Worm (Caenorhabditis elegans) whole organism, late embryonic: ENCODE measurements around the gene ZC449.5.

Experiments used
- C38D4.7 ChIP-seq: fragments of 200-800 bp; sonication (Bioruptor generic); optimal IDR thresholded peaks from 2 replicates; lab custom pipeline; 2018; ENCODE audit warnings: mild to moderate bottlenecking, missing genetic modification characterization, moderate library complexity, missing compliant biosample characterization
- F13H6.1 ChIP-seq: sonication (generic microtip); optimal IDR thresholded peaks from 2 replicates; lab custom pipeline; 2016; ENCODE audit warnings: missing genetic modification characterization, missing compliant biosample characterization
- K02D7.2 ChIP-seq: sonication (generic microtip); optimal IDR thresholded peaks from 2 replicates; lab custom pipeline; 2017; ENCODE audit warnings: mild to moderate bottlenecking, missing genetic modification characterization, missing compliant biosample characterization
- K09A11.1 ChIP-seq: sonication (generic microtip); optimal IDR thresholded peaks from 2 replicates; lab custom pipeline; 2017; ENCODE audit warnings: antibody characterized with exemption, mild to moderate bottlenecking, missing genetic modification characterization, missing compliant biosample characterization; ENCODE audit not compliant: insufficient read depth
- T23F11.4 ChIP-seq: fragments of 200-800 bp; sonication (Bioruptor generic); optimal IDR thresholded peaks from 2 replicates; lab custom pipeline; 2018; ENCODE audit warnings: mild to moderate bottlenecking, missing genetic modification characterization, missing compliant biosample characterization
- Y22D7AL.16 ChIP-seq: sonication (generic microtip); optimal IDR thresholded peaks from 2 replicates; lab custom pipeline; 2016; ENCODE audit warnings: missing genetic modification characterization, missing compliant biosample characterization
- ahr-1 ChIP-seq: sonication (generic microtip); optimal IDR thresholded peaks from 2 replicates; lab custom pipeline; 2016; ENCODE audit warnings: missing genetic modification characterization, missing compliant biosample characterization
- ama-1 ChIP-seq: fragments of 150-350 bp; optimal IDR thresholded peaks from 2 replicates; lab custom pipeline; 2014
- ceh-18 ChIP-seq: sonication (generic microtip); optimal IDR thresholded peaks from 2 replicates; lab custom pipeline; 2016; ENCODE audit warnings: missing genetic modification characterization, missing compliant biosample characterization
- ceh-19 ChIP-seq: fragments of 200-800 bp; sonication (Bioruptor generic); optimal IDR thresholded peaks from 2 replicates; lab custom pipeline; 2018; ENCODE audit warnings: mild to moderate bottlenecking, missing genetic modification characterization, missing compliant biosample characterization
- ceh-22 ChIP-seq: sonication (generic microtip); optimal IDR thresholded peaks from 2 replicates; lab custom pipeline; 2017; ENCODE audit warnings: missing biosample characterization, missing genetic modification characterization
- ceh-24 ChIP-seq: sonication (generic microtip); optimal IDR thresholded peaks from 2 replicates; lab custom pipeline; 2016; ENCODE audit warnings: mild to moderate bottlenecking, missing genetic modification characterization, missing compliant biosample characterization
- ceh-30 ChIP-seq: fragments of 150-350 bp; optimal IDR thresholded peaks from 2 replicates; lab custom pipeline; 2014; ENCODE audit warnings: missing biosample characterization, missing genetic modification characterization
- ceh-31 ChIP-seq: sonication (generic microtip); optimal IDR thresholded peaks from 2 replicates; lab custom pipeline; 2016; ENCODE audit warnings: missing genetic modification characterization, missing compliant biosample characterization
- ceh-34 ChIP-seq: sonication (generic microtip); optimal IDR thresholded peaks from 2 replicates; lab custom pipeline; 2016; ENCODE audit warnings: mild to moderate bottlenecking, missing genetic modification characterization, missing compliant biosample characterization
- ceh-45 ChIP-seq: fragments of 200-800 bp; sonication (Bioruptor generic); IDR thresholded peaks from 2 replicates; pipeline ENCODE4 v1.3.6; 2022; ENCODE audit warnings: missing genetic modification reagents, missing genetic modification characterization, missing compliant biosample characterization
- ceh-9 ChIP-seq: sonication (generic microtip); optimal IDR thresholded peaks from 2 replicates; lab custom pipeline; 2016; ENCODE audit warnings: mild to moderate bottlenecking, missing genetic modification characterization, inconsistent platforms, missing compliant biosample characterization
- che-1 ChIP-seq: sonication (generic microtip); optimal IDR thresholded peaks from 2 replicates; lab custom pipeline; 2016; ENCODE audit warnings: mild to moderate bottlenecking, missing genetic modification characterization, missing compliant biosample characterization
- dmd-4 ChIP-seq: sonication (generic microtip); optimal IDR thresholded peaks from 2 replicates; lab custom pipeline; 2016; ENCODE audit warnings: borderline replicate concordance, missing genetic modification characterization, missing compliant biosample characterization
- eyg-1 ChIP-seq: sonication (generic microtip); optimal IDR thresholded peaks from 2 replicates; lab custom pipeline; 2016; ENCODE audit warnings: missing genotype, missing genetic modification characterization, missing compliant biosample characterization
- fkh-6 ChIP-seq: sonication (generic microtip); optimal IDR thresholded peaks from 2 replicates; lab custom pipeline; 2016; ENCODE audit warnings: missing genetic modification characterization, missing compliant biosample characterization
- gmeb-2 ChIP-seq: sonication (generic microtip); optimal IDR thresholded peaks from 2 replicates; lab custom pipeline; 2016; ENCODE audit warnings: missing genetic modification characterization, inconsistent platforms, missing compliant biosample characterization
- hlh-30 ChIP-seq: sonication (generic microtip); optimal IDR thresholded peaks from 2 replicates; lab custom pipeline; 2017; ENCODE audit warnings: antibody characterized with exemption, missing genetic modification characterization, missing compliant biosample characterization; ENCODE audit not compliant: insufficient read depth
- lim-6 ChIP-seq: sonication (generic microtip); optimal IDR thresholded peaks from 2 replicates; lab custom pipeline; 2016; ENCODE audit warnings: missing genetic modification characterization, missing compliant biosample characterization
- lin-11 ChIP-seq: fragments of 200-800 bp; sonication (Bioruptor generic); optimal IDR thresholded peaks from 2 replicates; lab custom pipeline; 2018; ENCODE audit warnings: mild to moderate bottlenecking, missing genetic modification characterization, missing compliant biosample characterization
- madf-2 ChIP-seq: sonication (generic microtip); optimal IDR thresholded peaks from 2 replicates; lab custom pipeline; 2017; ENCODE audit warnings: missing genetic modification characterization, missing compliant biosample characterization
- mec-3 ChIP-seq: sonication (generic microtip); optimal IDR thresholded peaks from 2 replicates; lab custom pipeline; 2016; ENCODE audit warnings: borderline replicate concordance, missing genetic modification characterization, missing compliant biosample characterization
- nfya-1 ChIP-seq: sonication (generic microtip); optimal IDR thresholded peaks from 2 replicates; lab custom pipeline; 2017; ENCODE audit warnings: missing genetic modification characterization, mild to moderate bottlenecking, missing compliant biosample characterization, antibody characterized with exemption, moderate library complexity
- nhr-11 ChIP-seq: fragments of 150-350 bp; optimal IDR thresholded peaks from 2 replicates; lab custom pipeline; 2014; ENCODE audit warnings: missing biosample characterization, missing genetic modification characterization
- nhr-232 ChIP-seq: sonication (generic microtip); optimal IDR thresholded peaks from 2 replicates; lab custom pipeline; 2016; ENCODE audit warnings: missing genetic modification characterization, missing compliant biosample characterization
- npax-4 ChIP-seq: sonication (generic microtip); optimal IDR thresholded peaks from 2 replicates; lab custom pipeline; 2016; ENCODE audit warnings: missing genetic modification characterization, missing compliant biosample characterization
- odd-2 ChIP-seq: sonication (generic microtip); optimal IDR thresholded peaks from 2 replicates; lab custom pipeline; 2017; ENCODE audit warnings: antibody characterized with exemption, mild to moderate bottlenecking, missing genetic modification characterization, missing compliant biosample characterization
- pag-3 ChIP-seq: sonication (generic microtip); optimal IDR thresholded peaks from 2 replicates; lab custom pipeline; 2016; ENCODE audit warnings: missing compliant biosample characterization, missing genetic modification characterization, borderline replicate concordance
- pax-1 ChIP-seq: fragments of 150-350 bp; optimal IDR thresholded peaks from 2 replicates; lab custom pipeline; 2014; ENCODE audit warnings: missing biosample characterization, missing genetic modification characterization
- pha-2 ChIP-seq: sonication (generic microtip); optimal IDR thresholded peaks from 2 replicates; lab custom pipeline; 2017; ENCODE audit warnings: mild to moderate bottlenecking, missing genetic modification characterization, missing compliant biosample characterization
- pha-4 ChIP-seq: fragments of 150-350 bp; optimal IDR thresholded peaks from 2 replicates; lab custom pipeline; 2018; ENCODE audit warnings: missing biosample characterization, missing genetic modification reagents, missing genetic modification characterization
- sdc-2 ChIP-seq: sonication (generic microtip); optimal IDR thresholded peaks from 2 replicates; lab custom pipeline; 2016; ENCODE audit warnings: missing genotype, missing genetic modification characterization, missing compliant biosample characterization
- sox-4 ChIP-seq: sonication (generic microtip); optimal IDR thresholded peaks from 2 replicates; lab custom pipeline; 2017; ENCODE audit warnings: mild to moderate bottlenecking, missing genetic modification characterization, inconsistent platforms, missing compliant biosample characterization
- unc-3 ChIP-seq, 2 experiments: fragments of 200-800 bp in 1 of 2; sonication (Bioruptor generic) in 1 of 2; sonication (generic microtip) in 1 of 2; conservative IDR thresholded peaks in 1 of 2; optimal IDR thresholded peaks in 1 of 2; 2 replicates each; pipeline versions ENCODE4 v1.3.6 to Lab custom; 2016 to 2022; ENCODE audit warnings: missing compliant biosample characterization in 2 of 2, missing genetic modification characterization in 2 of 2, missing genetic modification reagents in 1 of 2
- unc-42 ChIP-seq: sonication (generic microtip); optimal IDR thresholded peaks from 2 replicates; lab custom pipeline; 2016; ENCODE audit warnings: missing genotype, missing genetic modification characterization, missing compliant biosample characterization
- unc-55 ChIP-seq: sonication (generic microtip); optimal IDR thresholded peaks from 2 replicates; lab custom pipeline; 2017; ENCODE audit warnings: missing biosample characterization, missing genetic modification reagents, missing genetic modification characterization
- unc-86 ChIP-seq: sonication (generic microtip); optimal IDR thresholded peaks from 2 replicates; lab custom pipeline; 2016; ENCODE audit warnings: missing genetic modification characterization, missing compliant biosample characterization
- zip-5 ChIP-seq: sonication (generic microtip); optimal IDR thresholded peaks from 2 replicates; lab custom pipeline; 2016; ENCODE audit warnings: missing genetic modification characterization, missing compliant biosample characterization
- ztf-16 ChIP-seq: sonication (generic microtip); optimal IDR thresholded peaks from 2 replicates; lab custom pipeline; 2017; ENCODE audit warnings: missing genetic modification characterization, missing compliant biosample characterization

The ZC449.5 gene

DNA sequence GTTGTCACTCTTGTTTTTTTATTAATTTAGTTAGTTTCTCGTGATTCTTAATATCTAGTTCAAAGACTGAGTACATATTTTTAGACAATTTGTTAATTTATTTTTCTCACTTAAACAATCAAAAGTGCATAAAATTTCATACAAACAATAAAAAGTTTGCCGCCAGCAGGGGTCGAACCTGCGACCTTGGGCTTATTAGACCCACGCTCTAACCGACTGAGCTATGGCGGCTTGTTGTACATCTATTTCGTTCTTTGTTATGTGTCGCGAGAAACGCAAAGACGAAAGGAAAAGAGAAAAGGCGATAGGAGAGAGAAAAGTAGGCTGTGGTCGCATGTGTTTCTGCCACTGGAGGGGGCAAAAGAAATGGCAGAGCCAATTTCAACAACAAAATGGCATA is 47.9 kb upstream of the ZC449.5 start (continued):
- peak; percentile 92 for TF ChIP-seq madf-2
- TF ChIP-seq unc-86 (tag; lab: Kevin White, UChicago), result peak; percentile 94
- peak; percentile 96 for TF ChIP-seq sox-4 (tag; lab: Kevin White, UChicago)
- no peak for TF ChIP-seq pha-4
- peak; percentile 23 for TF ChIP-seq unc-55 (GFP tag; lab: Kevin White, UChicago)
- peak; percentile 91 for TF ChIP-seq C38D4.7 (GFP tag; lab: Kevin White, UChicago)
- TF ChIP-seq sdc-2 (tag; lab: Kevin White, UChicago), result peak; percentile 91
- TF ChIP-seq lin-11 (tag; lab: Kevin White, UChicago), result peak; percentile 92
- TF ChIP-seq nhr-11 (tag; lab: Kevin White, UChicago), result no peak
- TF ChIP-seq pha-2 (tag; lab: Kevin White, UChicago), result peak; percentile 95
- peak; percentile 96 for TF ChIP-seq ceh-34 (tag; lab: Kevin White, UChicago)
- TF ChIP-seq T23F11.4, result peak; percentile 97
- peak; percentile 95 for TF ChIP-seq K02D7.2
- TF ChIP-seq lim-6 (tag; lab: Kevin White, UChicago), result peak; percentile 91
- TF ChIP-seq ceh-31 (tag; lab: Kevin White, UChicago), result peak; percentile 91
- TF ChIP-seq ceh-19 (GFP tag; lab: Kevin White, UChicago), result peak; percentile 97
- peak; percentile 85 for TF ChIP-seq zip-5 (tag; lab: Kevin White, UChicago)
- peak; percentile 92 for TF ChIP-seq che-1 (tag; lab: Kevin White, UChicago)
- TF ChIP-seq ztf-16 (tag; lab: Kevin White, UChicago), result peak; percentile 89
- TF ChIP-seq nfya-1, result peak; percentile 85
- TF ChIP-seq nhr-232 (tag; lab: Kevin White, UChicago), result peak; percentile 86
- peak; percentile 73 for TF ChIP-seq ahr-1
- TF ChIP-seq gmeb-2, result peak; percentile 97
- peak; percentile 95 for TF ChIP-seq Y22D7AL.16 (tag; lab: Kevin White, UChicago)
- peak; percentile 94 for TF ChIP-seq dmd-4
- TF ChIP-seq K09A11.1 (tag; lab: Kevin White, UChicago), result peak; percentile 89
- TF ChIP-seq ceh-18, result peak; percentile 95
- peak; percentile 68 for TF ChIP-seq hlh-30 (tag; lab: Kevin White, UChicago)
- peak; percentile 92 for TF ChIP-seq unc-42 (tag; lab: Kevin White, UChicago)
- peak; percentile 71 for TF ChIP-seq odd-2
- peak; percentile 5 for TF ChIP-seq pax-1 (tag; lab: Kevin White, UChicago)
- TF ChIP-seq ceh-30 (tag; lab: Kevin White, UChicago), result peak; percentile 94
- peak; percentile 84 for TF ChIP-seq ceh-45
- peak; percentile 96 for TF ChIP-seq F13H6.1 (tag; lab: Kevin White, UChicago)
- peak; percentile 90 for TF ChIP-seq pag-3 (tag; lab: Kevin White, UChicago)
- TF ChIP-seq mec-3, result peak; percentile 54

DNA sequence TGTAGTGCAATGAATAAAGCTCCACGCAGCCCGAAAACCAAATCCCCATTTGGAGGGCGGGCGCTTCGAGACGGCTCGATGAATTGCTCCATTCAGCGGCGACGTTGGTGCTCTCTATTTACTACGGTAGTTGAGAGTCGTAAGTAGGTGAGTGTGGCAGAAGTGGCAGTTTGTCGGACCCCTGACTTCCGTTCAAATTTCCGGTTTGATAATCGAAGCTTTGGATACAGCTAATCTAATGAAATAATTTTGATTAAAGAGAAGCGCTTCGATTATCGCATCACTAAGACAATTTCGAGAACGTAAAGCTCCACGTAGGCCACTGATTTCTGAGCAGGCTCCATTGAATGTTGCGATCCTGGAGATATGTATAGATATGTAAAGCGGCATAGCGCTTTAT is 46.9 kb upstream of the ZC449.5 start, which contains the start of gene ets-5:
ets-5 (minus strand) TSS at position 32 of the 400 bp plus-strand sequence.
- no peak for TF ChIP-seq pha-4
- no peak for TF ChIP-seq ahr-1
- no peak for TF ChIP-seq ama-1 (lab: Kevin White, UChicago)
- no peak for TF ChIP-seq pax-1 (tag; lab: Kevin White, UChicago)
- TF ChIP-seq npax-4 (tag; lab: Kevin White, UChicago), result no peak
- TF ChIP-seq ceh-22, result no peak
- TF ChIP-seq ceh-9 (tag; lab: Kevin White, UChicago), result no peak
- TF ChIP-seq K09A11.1 (tag; lab: Kevin White, UChicago), result no peak
- no peak for TF ChIP-seq zip-5 (tag; lab: Kevin White, UChicago)
- TF ChIP-seq dmd-4, result no peak
- TF ChIP-seq ceh-24 (tag; lab: Kevin White, UChicago), result no peak
- TF ChIP-seq eyg-1, result no peak
- no peak for TF ChIP-seq ceh-30 (tag; lab: Kevin White, UChicago)
- no peak for TF ChIP-seq fkh-6 (tag; lab: Kevin White, UChicago)
- no peak for TF ChIP-seq unc-3 (GFP tag; conservative IDR thresholded peaks at IDR 0.05; lab: Robert Waterston, UW)
- TF ChIP-seq unc-3 (tag; optimal IDR thresholded peaks at IDR 0.05; lab: Kevin White, UChicago), result no peak
- no peak for TF ChIP-seq Y22D7AL.16 (tag; lab: Kevin White, UChicago)
